Fruit fly (Drosophila melanogaster) whole organism, pupa: ENCODE results near the gene CG17751.
A peak's percentile ranks its signal among the peaks of the same experiment; 100 is the strongest.

Source experiments
- CG10348 ChIP-seq: fragments of 200-800 bp; sonication (Bioruptor generic); IDR thresholded peaks from 2 replicates; pipeline ENCODE4 v1.3.6; 2022; ENCODE audit warnings: missing biosample characterization, missing genetic modification characterization
- CG12605 ChIP-seq: fragments of 200-800 bp; sonication (Bioruptor generic); IDR thresholded peaks from 2 replicates; pipeline ENCODE4 v1.3.6; 2022; ENCODE audit warnings: missing biosample characterization, missing genetic modification characterization
- CG13204 ChIP-seq: fragments of 200-800 bp; sonication (Bioruptor generic); optimal IDR thresholded peaks from 2 replicates; lab custom pipeline; 2018; ENCODE audit warnings: missing biosample characterization, mild to moderate bottlenecking, missing genetic modification characterization, moderate library complexity
- CG14655 ChIP-seq: fragments of 200-800 bp; sonication (Bioruptor generic); optimal IDR thresholded peaks from 3 replicates; lab custom pipeline; 2017; ENCODE audit warnings: mild to moderate bottlenecking, missing biosample characterization, missing genetic modification reagents, missing genetic modification characterization
- CG15710 ChIP-seq: fragments of 200-800 bp; sonication (Bioruptor generic); optimal IDR thresholded peaks from 2 replicates; lab custom pipeline; 2018; ENCODE audit warnings: missing biosample characterization, mild to moderate bottlenecking, missing genetic modification characterization, moderate library complexity
- CG17806 ChIP-seq: fragments of 200-800 bp; sonication (Bioruptor generic); optimal IDR thresholded peaks from 2 replicates; lab custom pipeline; 2018; ENCODE audit warnings: missing biosample characterization, mild to moderate bottlenecking, missing genetic modification characterization, moderate library complexity
- CG32121 ChIP-seq: fragments of 200-800 bp; sonication (Bioruptor generic); IDR thresholded peaks from 2 replicates; pipeline ENCODE4 v1.3.6; 2022; ENCODE audit warnings: missing biosample characterization, missing genetic modification characterization
- CG34367 ChIP-seq: fragments of 200-800 bp; sonication (Bioruptor generic); optimal IDR thresholded peaks from 2 replicates; lab custom pipeline; 2018; ENCODE audit warnings: missing biosample characterization, mild to moderate bottlenecking, missing genetic modification characterization
- CG4496 ChIP-seq: fragments of 200-800 bp; sonication (Bioruptor generic); IDR thresholded peaks from 3 replicates; pipeline ENCODE4 v1.3.6; 2022; ENCODE audit warnings: missing biosample characterization, missing genetic modification characterization
- CG8159 ChIP-seq: fragments of 200-800 bp; sonication (Bioruptor generic); optimal IDR thresholded peaks from 3 replicates; lab custom pipeline; 2018; ENCODE audit warnings: missing biosample characterization, mild to moderate bottlenecking, missing genetic modification characterization, moderate library complexity
- CG8301 ChIP-seq: fragments of 200-800 bp; sonication (Bioruptor generic); optimal IDR thresholded peaks from 2 replicates; lab custom pipeline; 2018; ENCODE audit warnings: missing biosample characterization, mild to moderate bottlenecking, missing genetic modification characterization
- CG9948 ChIP-seq: fragments of 200-800 bp; sonication (Bioruptor generic); optimal IDR thresholded peaks from 2 replicates; lab custom pipeline; 2018; ENCODE audit warnings: missing biosample characterization, mild to moderate bottlenecking, missing genetic modification characterization, moderate library complexity
- D1 ChIP-seq: fragments of 200-800 bp; sonication (Bioruptor generic); optimal IDR thresholded peaks from 2 replicates; lab custom pipeline; 2018; ENCODE audit warnings: missing biosample characterization, mild to moderate bottlenecking, missing genetic modification characterization, moderate library complexity
- EcR ChIP-seq: fragments of 200-800 bp; sonication (Bioruptor generic); optimal IDR thresholded peaks from 3 replicates; lab custom pipeline; 2019; ENCODE audit warnings: missing biosample characterization, missing genetic modification characterization, mild to moderate bottlenecking, moderate library complexity, missing genetic modification reagents
- Ets98B ChIP-seq: fragments of 200-800 bp; sonication (Bioruptor generic); IDR thresholded peaks from 2 replicates; pipeline ENCODE4 v1.3.6; 2022; ENCODE audit warnings: missing biosample characterization, missing genetic modification characterization
- Pif1A ChIP-seq: fragments of 200-800 bp; sonication (Bioruptor generic); optimal IDR thresholded peaks from 3 replicates; lab custom pipeline; 2016; ENCODE audit warnings: missing biosample characterization, missing genetic modification characterization
- Pif1B ChIP-seq: fragments of 200-800 bp; sonication (Bioruptor generic); optimal IDR thresholded peaks from 3 replicates; lab custom pipeline; 2016; ENCODE audit warnings: missing biosample characterization, missing genetic modification characterization
- Snoo ChIP-seq: fragments of 200-800 bp; sonication (Bioruptor generic); optimal IDR thresholded peaks from 3 replicates; lab custom pipeline; 2017; ENCODE audit warnings: missing biosample characterization, mild to moderate bottlenecking, missing genetic modification characterization, inconsistent platforms
- fd96Ca ChIP-seq: fragments of 200-800 bp; sonication (Bioruptor generic); IDR thresholded peaks from 3 replicates; pipeline ENCODE4 v1.3.6; 2022; ENCODE audit warnings: missing biosample characterization, missing genetic modification characterization
- rn ChIP-seq: fragments of 200-800 bp; sonication (Bioruptor generic); IDR thresholded peaks from 2 replicates; pipeline ENCODE4 v1.3.6; 2022; ENCODE audit warnings: missing biosample characterization, missing genetic modification characterization

Gene CG17751

DNA sequence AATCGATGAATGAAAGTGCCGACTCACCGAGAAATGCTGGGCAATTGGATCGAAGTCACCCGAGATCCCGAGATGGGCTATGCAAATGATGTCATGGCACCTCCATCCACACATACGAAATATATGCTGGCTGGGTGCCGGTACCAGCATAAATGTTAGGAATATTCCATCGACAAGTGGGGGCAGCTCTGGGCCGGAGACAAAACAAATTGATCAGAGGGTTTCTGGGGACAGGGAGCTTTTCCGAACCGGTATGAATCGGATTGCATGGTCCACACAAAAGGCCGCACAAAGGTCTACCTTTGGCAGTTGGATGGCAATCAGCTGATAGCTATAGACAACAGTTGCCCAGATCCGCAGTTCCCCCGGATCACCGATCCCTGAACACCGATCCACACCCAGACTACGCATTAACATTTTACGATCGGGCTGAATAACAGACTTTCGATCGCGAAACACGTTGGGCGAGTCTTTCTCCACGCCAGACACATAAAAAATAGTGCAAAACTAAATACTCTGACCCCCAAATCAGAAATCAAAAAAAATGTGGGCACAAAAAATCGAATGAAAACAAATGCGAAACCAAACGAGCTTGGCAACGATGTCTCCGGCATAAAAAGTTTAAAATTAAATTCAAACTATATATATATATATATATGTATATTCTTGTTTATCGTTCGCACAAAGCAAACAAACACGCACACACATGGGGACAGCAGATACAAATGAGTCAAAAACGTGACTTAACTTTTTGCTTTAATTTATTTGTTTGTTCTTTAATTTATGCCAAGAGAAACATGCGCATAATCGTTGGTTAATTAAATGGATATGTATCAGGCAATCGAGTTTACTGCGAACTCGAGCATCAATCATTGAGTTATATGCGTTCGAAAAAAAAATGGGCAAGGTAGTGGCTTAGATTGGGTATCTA is 18.5 kb downstream of the CG17751 start:
- no peak for TF ChIP-seq Snoo
- TF ChIP-seq CG14655 (GFP tag; lab: Kevin White, UChicago), result peak; percentile 14
- TF ChIP-seq CG8159 (tag; lab: Kevin White, UChicago), result peak; percentile 8
- TF ChIP-seq EcR (GFP tag; lab: Kevin White, UChicago), result peak; percentile 33

DNA sequence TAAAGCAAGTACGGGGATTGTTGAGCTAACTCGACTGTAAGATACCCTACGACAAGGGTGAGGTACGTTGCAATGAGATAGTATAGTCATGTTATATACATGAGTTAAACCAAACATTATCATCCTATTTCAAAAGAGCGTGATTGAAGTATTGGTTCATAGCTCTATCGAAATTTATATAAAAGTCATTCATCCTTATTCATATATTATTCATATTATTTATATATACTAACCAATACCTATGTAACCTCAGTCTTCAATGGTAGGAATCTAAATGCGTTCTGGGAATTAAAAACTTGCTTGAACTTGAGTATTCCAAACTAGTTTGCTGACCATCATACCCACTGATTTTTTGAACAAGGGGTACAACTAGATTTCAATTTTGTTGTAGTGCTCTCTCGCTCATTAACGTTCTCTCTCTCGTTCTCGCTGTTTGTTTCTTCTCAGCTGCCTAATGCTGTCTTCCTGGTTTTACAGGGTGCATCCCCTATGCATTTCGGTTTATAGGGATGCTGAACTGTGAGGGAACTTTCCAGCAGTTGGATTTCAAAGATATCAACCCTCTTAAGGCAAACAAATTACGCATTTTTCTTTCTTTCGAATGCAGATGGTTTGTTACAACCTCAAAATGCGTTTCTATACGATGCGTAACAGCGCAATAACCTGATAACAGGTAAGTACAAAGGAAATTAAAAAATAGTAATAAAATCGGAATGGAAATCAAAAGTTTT is 20.9 kb downstream of the CG17751 start:
- TF ChIP-seq CG34367 (tag; lab: Kevin White, UChicago) (no peak), CG8159 (tag; lab: Kevin White, UChicago) (peak; percentile 41), CG17806 (peak; percentile 18), CG8301 (tag; lab: Kevin White, UChicago) (peak; percentile 68), EcR (GFP tag; lab: Kevin White, UChicago) (no peak), CG15710 (tag; lab: Kevin White, UChicago) (no peak), CG4496 (GFP tag; lab: Robert Waterston, UW) (no peak), Pif1A (GFP tag; lab: Kevin White, UChicago) (peak; percentile 26), CG9948 (tag; lab: Kevin White, UChicago) (no peak), CG14655 (GFP tag; lab: Kevin White, UChicago) (peak; percentile 78)

DNA sequence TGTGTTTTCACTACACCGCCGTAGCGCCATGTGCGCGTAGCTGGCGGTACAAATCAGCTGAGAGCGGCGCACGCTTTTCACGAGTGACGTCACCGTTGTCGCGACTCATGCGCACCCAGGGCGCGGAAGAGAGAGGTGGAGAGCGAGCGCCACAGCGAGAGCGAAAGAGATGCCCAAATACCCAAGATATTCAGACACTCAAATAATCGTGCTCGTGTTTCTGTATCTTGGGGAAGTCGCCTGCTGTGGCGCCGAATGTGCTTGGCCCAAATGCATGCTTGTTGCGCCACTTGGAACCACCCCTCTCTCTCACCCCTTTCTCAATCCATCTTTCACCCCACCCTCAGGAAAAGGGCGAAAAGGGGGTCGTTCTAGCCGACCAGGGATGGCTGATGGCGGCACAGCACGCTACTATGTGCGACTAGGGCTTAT is 25.6 kb downstream of the CG17751 start, which contains the start of gene CG6231:
Gene CG6231 (minus strand): TSS at position 34 of the 432 bp plus-strand sequence.
- TF ChIP-seq CG13204 (GFP tag; lab: Kevin White, UChicago) (peak; percentile 92), CG32121 (0 out of 2 replicates have a peak, but pooled peaks have one; percentile 42), Snoo (no peak)

DNA sequence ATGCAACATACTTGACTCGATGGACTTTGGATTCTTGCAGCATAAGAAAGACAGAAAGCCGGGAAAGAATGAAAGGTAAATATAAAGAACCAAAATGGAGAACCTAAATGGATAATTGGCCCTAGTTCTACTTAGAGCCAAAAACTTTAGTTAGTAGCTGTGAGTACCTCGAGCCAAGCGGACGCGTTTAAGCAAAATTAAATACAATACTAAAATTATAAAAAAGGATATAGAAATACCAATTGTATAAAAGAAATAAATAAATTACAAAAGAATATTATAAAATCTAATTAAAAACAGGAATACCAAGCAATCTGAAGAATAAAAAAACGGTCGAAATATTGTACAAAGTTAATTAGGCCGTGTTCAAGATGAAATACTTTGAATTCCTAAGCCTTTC is 27.6 kb downstream of the CG17751 start, which contains the start of gene CG34138:
Gene CG34138 (plus strand): TSS at position 301 of the 400 bp plus-strand sequence.
- no peak for TF ChIP-seq CG12605
- TF ChIP-seq CG15710 (tag; lab: Kevin White, UChicago), result no peak
- no peak for TF ChIP-seq CG17806
- no peak for TF ChIP-seq CG32121
- TF ChIP-seq rn, result no peak
- no peak for TF ChIP-seq D1 (tag; lab: Kevin White, UChicago)
- TF ChIP-seq CG8159 (tag; lab: Kevin White, UChicago), result no peak
- no peak for TF ChIP-seq fd96Ca (GFP tag; lab: Robert Waterston, UW)
- no peak for TF ChIP-seq Pif1B (GFP tag; lab: Kevin White, UChicago)

DNA sequence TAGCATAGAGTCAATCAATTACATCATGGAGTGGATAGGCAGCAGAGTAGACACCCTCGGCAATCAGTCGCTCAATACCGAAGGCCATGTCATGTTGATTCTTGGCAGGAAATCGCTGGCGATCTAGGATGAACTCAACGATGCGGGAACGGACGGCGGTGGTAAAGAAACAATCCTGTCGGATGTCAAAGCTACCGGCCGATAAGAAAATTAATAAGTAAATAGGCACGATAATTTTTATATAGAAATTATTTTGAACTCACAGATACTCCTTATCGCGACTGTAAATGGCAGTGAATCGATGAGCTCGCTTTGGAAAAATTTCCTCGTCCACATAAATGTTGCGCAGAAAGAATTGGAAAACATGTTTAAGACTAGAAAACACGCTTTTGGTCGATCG is 30.9 kb downstream of the CG17751 start:
- TF ChIP-seq CG34367 (tag; lab: Kevin White, UChicago), result no peak
- TF ChIP-seq CG9948 (tag; lab: Kevin White, UChicago), result no peak
- no peak for TF ChIP-seq CG10348 (GFP tag; lab: Robert Waterston, UW)
- no peak for TF ChIP-seq CG15710 (tag; lab: Kevin White, UChicago)
- TF ChIP-seq CG8159 (tag; lab: Kevin White, UChicago), result no peak
- TF ChIP-seq CG32121, result no peak
- no peak for TF ChIP-seq EcR (GFP tag; lab: Kevin White, UChicago)
- no peak for TF ChIP-seq CG4496 (GFP tag; lab: Robert Waterston, UW)
- no peak for TF ChIP-seq CG14655 (GFP tag; lab: Kevin White, UChicago)
- no peak for TF ChIP-seq Pif1A (GFP tag; lab: Kevin White, UChicago)
- no peak for TF ChIP-seq CG12605
- TF ChIP-seq Snoo, result no peak
- TF ChIP-seq rn, result no peak
- no peak for TF ChIP-seq CG17806
- TF ChIP-seq Ets98B (GFP tag; lab: Robert Waterston, UW), result no peak
- TF ChIP-seq fd96Ca (GFP tag; lab: Robert Waterston, UW), result no peak
- TF ChIP-seq CG13204 (GFP tag; lab: Kevin White, UChicago), result no peak

DNA sequence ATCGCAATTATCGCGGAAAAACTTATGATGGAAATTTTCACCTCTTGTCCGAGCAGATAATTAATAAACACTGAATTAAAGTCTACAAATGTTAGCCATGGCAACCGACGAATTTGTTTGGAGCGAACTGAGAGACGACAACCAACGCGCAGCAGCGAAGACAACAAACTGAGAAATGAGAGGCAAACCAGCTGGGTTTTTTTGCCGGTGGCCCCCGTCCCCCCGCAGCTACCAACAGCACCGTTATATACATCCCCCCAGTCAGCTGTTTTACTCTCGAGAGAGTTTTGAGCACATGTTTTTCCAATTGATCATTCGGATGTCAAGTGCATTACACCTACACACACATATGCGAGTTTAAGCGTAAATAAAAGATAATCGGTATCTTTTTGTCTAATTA is 34.0 kb downstream of the CG17751 start:
- TF ChIP-seq CG32121 (peak; percentile 40; the same call in 1 of the 2 replicates), CG17806 (no peak), D1 (tag; lab: Kevin White, UChicago) (no peak), CG13204 (GFP tag; lab: Kevin White, UChicago) (peak; percentile 17), CG4496 (GFP tag; lab: Robert Waterston, UW) (peak; percentile 75), CG12605 (peak; percentile 30; the same call in 1 of the 2 replicates), EcR (GFP tag; lab: Kevin White, UChicago) (peak; percentile 77), CG8159 (tag; lab: Kevin White, UChicago) (no peak)
